Worm (Caenorhabditis elegans) whole organism, L4/young adult: ENCODE data around the gene aexr-3.

Experiments used
- W03F9.2 ChIP-seq: fragments of 150-350 bp; optimal IDR thresholded peaks from 2 replicates; lab custom pipeline; 2014; ENCODE audit warnings: missing biosample characterization, missing genetic modification characterization
- him-1 ChIP-seq: sonication (generic microtip); optimal IDR thresholded peaks from 2 replicates; lab custom pipeline; 2016; ENCODE audit warnings: missing genotype, missing genetic modification reagents, missing genetic modification characterization, missing compliant biosample characterization

DNA sequence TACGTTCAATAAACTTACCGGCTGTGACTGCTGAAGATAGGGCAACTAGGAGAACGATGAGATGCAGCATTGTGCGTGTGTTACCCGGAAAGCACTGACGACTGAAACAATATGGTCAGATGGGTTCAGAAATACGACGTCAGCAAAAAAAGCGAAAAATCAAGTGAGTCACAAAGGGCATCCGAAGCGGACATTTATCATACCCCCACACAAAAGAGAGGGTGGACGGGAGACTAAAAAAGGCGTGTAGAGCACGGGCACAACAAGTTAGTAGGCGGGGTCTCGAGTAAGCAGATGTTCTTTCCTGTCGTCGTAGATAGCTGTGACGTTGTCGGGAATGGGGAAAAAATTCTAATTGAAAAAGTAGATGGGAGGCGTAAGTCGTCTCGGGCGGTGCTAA is 41.6 kb downstream of the aexr-3 start, which contains the start of gene nlp-14:
- TF ChIP-seq him-1 (tag; lab: Kevin White, UChicago) = no peak
- no peak for TF ChIP-seq W03F9.2 (tag; lab: Kevin White, UChicago)
